Fruit fly (Drosophila melanogaster) whole organism, wandering third instar larva: ENCODE data around the gene msd5.

ENCODE experiments used
- Abd-B ChIP-seq: fragments of >200 bp; optimal IDR thresholded peaks from 2 replicates; lab custom pipeline; 2017; ENCODE audit warnings: missing biosample characterization, missing genetic modification characterization
- CG32264 ChIP-seq: fragments of 200-800 bp; sonication (Bioruptor generic); optimal IDR thresholded peaks from 2 replicates; lab custom pipeline; 2016; ENCODE audit warnings: missing biosample characterization, missing genetic modification characterization
- CG9705 ChIP-seq: fragments of 200-800 bp; sonication (Bioruptor generic); optimal IDR thresholded peaks from 2 replicates; lab custom pipeline; 2018; ENCODE audit warnings: missing biosample characterization, mild to moderate bottlenecking, missing genetic modification characterization
- CrebA ChIP-seq: fragments of 200-800 bp; sonication (Bioruptor generic); optimal IDR thresholded peaks from 2 replicates; lab custom pipeline; 2016; ENCODE audit warnings: missing biosample characterization, mild to moderate bottlenecking, missing genetic modification characterization, borderline replicate concordance
- Dfd ChIP-seq: fragments of >200 bp; optimal IDR thresholded peaks from 2 replicates; lab custom pipeline; 2017; ENCODE audit warnings: missing biosample characterization, missing genetic modification characterization
- Dif ChIP-seq: fragments of 200-275, 200-300 bp; sonication (Bioruptor generic); optimal IDR thresholded peaks from 2 replicates; lab custom pipeline; 2018; ENCODE audit warnings: missing biosample characterization, missing genetic modification characterization; ENCODE audit not compliant: partially characterized antibody
- GATAd ChIP-seq: sonication (Bioruptor generic); optimal IDR thresholded peaks from 2 replicates; lab custom pipeline; 2016; ENCODE audit warnings: missing biosample characterization, missing genetic modification characterization
- HLH106 ChIP-seq: fragments of 200-800 bp; optimal IDR thresholded peaks from 3 replicates; lab custom pipeline; 2019; ENCODE audit warnings: missing biosample characterization, mild to moderate bottlenecking, missing genetic modification characterization, moderate library complexity
- Hnf4 ChIP-seq: fragments of 200-800 bp; sonication (Bioruptor generic); optimal IDR thresholded peaks from 2 replicates; lab custom pipeline; 2016; ENCODE audit warnings: missing biosample characterization, mild to moderate bottlenecking, missing genetic modification characterization
- Hr78 ChIP-seq: fragments of >200 bp; optimal IDR thresholded peaks from 2 replicates; lab custom pipeline; 2017; ENCODE audit warnings: missing biosample characterization, missing genetic modification characterization
- Hr83 ChIP-seq: fragments of 200-300 bp; sonication (Bioruptor generic); optimal IDR thresholded peaks from 2 replicates; lab custom pipeline; 2016; ENCODE audit warnings: missing biosample characterization, mild to moderate bottlenecking, missing genetic modification characterization, moderate library complexity; ENCODE audit not compliant: poor library complexity, severe bottlenecking
- Jra ChIP-seq: sonication (Bioruptor generic); optimal IDR thresholded peaks from 2 replicates; lab custom pipeline; 2016; ENCODE audit warnings: missing biosample characterization, missing genetic modification characterization
- Mio ChIP-seq: sonication (Bioruptor generic); optimal IDR thresholded peaks from 2 replicates; lab custom pipeline; 2016; ENCODE audit warnings: missing biosample characterization, missing genetic modification characterization
- Myc ChIP-seq: fragments of >200 bp; optimal IDR thresholded peaks from 2 replicates; lab custom pipeline; 2017
- N ChIP-seq: fragments of >200 bp; optimal IDR thresholded peaks from 2 replicates; lab custom pipeline; 2018; ENCODE audit warnings: missing biosample characterization, missing external identifiers, missing genetic modification characterization
- OdsH ChIP-seq: fragments of 200-800 bp; sonication (Bioruptor generic); optimal IDR thresholded peaks from 2 replicates; lab custom pipeline; 2016; ENCODE audit warnings: missing biosample characterization, mild to moderate bottlenecking, missing genetic modification characterization
- Rel ChIP-seq, 2 experiments: fragments of 200-800 bp; sonication (Bioruptor generic) in 1 of 2; optimal IDR thresholded peaks; 2 replicates in 1 of 2; 3 replicates in 1 of 2; lab custom pipeline; 2016 to 2019; ENCODE audit warnings: mild to moderate bottlenecking in 2 of 2, missing biosample characterization in 2 of 2, missing genetic modification characterization in 2 of 2, moderate library complexity in 1 of 2
- Sp1 ChIP-seq: fragments of 200-800 bp; sonication (Bioruptor generic); optimal IDR thresholded peaks from 3 replicates; lab custom pipeline; 2019; ENCODE audit warnings: missing biosample characterization, mild to moderate bottlenecking, missing genetic modification characterization, moderate library complexity
- Vsx2 ChIP-seq: fragments of 200-300, 225-300 bp; sonication (Bioruptor generic); optimal IDR thresholded peaks from 2 replicates; lab custom pipeline; 2018; ENCODE audit warnings: missing biosample characterization, missing genetic modification characterization; ENCODE audit not compliant: partially characterized antibody
- br ChIP-seq: fragments of 200-800 bp; sonication (Bioruptor generic); optimal IDR thresholded peaks from 2 replicates; lab custom pipeline; 2016; ENCODE audit warnings: missing biosample characterization, missing genetic modification characterization
- brk ChIP-seq: fragments of 200-800 bp; sonication (Bioruptor generic); optimal IDR thresholded peaks from 2 replicates; lab custom pipeline; 2016; ENCODE audit warnings: missing biosample characterization, mild to moderate bottlenecking, missing genetic modification characterization
- dl ChIP-seq, 2 experiments: fragments of 175-275, 200-275 bp in 1 of 2; fragments of 200-275 bp in 1 of 2; sonication (Bioruptor generic); optimal IDR thresholded peaks; lab custom pipeline; 2018; ENCODE audit warnings: mild to moderate bottlenecking in 2 of 2, missing biosample characterization in 2 of 2, missing genetic modification characterization in 2 of 2, moderate library complexity in 2 of 2; ENCODE audit not compliant: partially characterized antibody in 2 of 2, insufficient read depth in 1 of 2
- dmrt93B ChIP-seq: fragments of 200-800 bp; sonication (Bioruptor generic); optimal IDR thresholded peaks from 2 replicates; lab custom pipeline; 2018; ENCODE audit warnings: missing biosample characterization, mild to moderate bottlenecking, missing genetic modification characterization
- dsf ChIP-seq: sonication (Bioruptor generic); optimal IDR thresholded peaks from 2 replicates; lab custom pipeline; 2016; ENCODE audit warnings: missing biosample characterization, missing genetic modification characterization, borderline replicate concordance
- ey ChIP-seq: fragments of 200-800 bp; sonication (Bioruptor generic); optimal IDR thresholded peaks from 2 replicates; lab custom pipeline; 2016; ENCODE audit warnings: missing biosample characterization, missing genetic modification characterization
- foxo ChIP-seq, 2 experiments: fragments of 200-800 bp; sonication (Bioruptor generic); optimal IDR thresholded peaks; 2 replicates in 1 of 2; 3 replicates in 1 of 2; lab custom pipeline; 2016 to 2017; ENCODE audit warnings: missing biosample characterization in 2 of 2, missing genetic modification characterization in 2 of 2
- fru ChIP-seq: fragments of 200-800 bp; sonication (Bioruptor generic); optimal IDR thresholded peaks from 3 replicates; lab custom pipeline; 2016; ENCODE audit warnings: missing biosample characterization, mild to moderate bottlenecking, missing genetic modification characterization
- h ChIP-seq: fragments of 200-800 bp; sonication (Bioruptor generic); optimal IDR thresholded peaks from 3 replicates; lab custom pipeline; 2016; ENCODE audit warnings: missing biosample characterization, mild to moderate bottlenecking, missing genetic modification characterization
- jim ChIP-seq: fragments of 175-275, 200-325 bp; sonication (Bioruptor generic); optimal IDR thresholded peaks from 2 replicates; lab custom pipeline; 2016; ENCODE audit warnings: missing biosample characterization, mild to moderate bottlenecking, missing genetic modification characterization
- lola ChIP-seq: fragments of >200 bp; optimal IDR thresholded peaks from 2 replicates; lab custom pipeline; 2017; ENCODE audit warnings: missing biosample characterization, missing genetic modification characterization
- pan ChIP-seq: fragments of >200 bp; optimal IDR thresholded peaks from 2 replicates; lab custom pipeline; 2017
- psq ChIP-seq: fragments of 200-800 bp; sonication (Bioruptor generic); optimal IDR thresholded peaks from 3 replicates; lab custom pipeline; 2017; ENCODE audit warnings: missing biosample characterization, mild to moderate bottlenecking, missing genetic modification characterization, moderate library complexity
- rgr ChIP-seq: fragments of 200-800 bp; sonication (Bioruptor generic); optimal IDR thresholded peaks from 3 replicates; lab custom pipeline; 2016; ENCODE audit warnings: missing biosample characterization, mild to moderate bottlenecking, missing genetic modification characterization
- sage ChIP-seq: fragments of 200-800 bp; sonication (Bioruptor generic); optimal IDR thresholded peaks from 2 replicates; lab custom pipeline; 2016; ENCODE audit warnings: missing biosample characterization, mild to moderate bottlenecking, missing genetic modification characterization
- sv ChIP-seq: fragments of 200-800 bp; sonication (Bioruptor generic); optimal IDR thresholded peaks from 3 replicates; lab custom pipeline; 2016; ENCODE audit warnings: missing biosample characterization, missing genetic modification characterization
- tai ChIP-seq: sonication (Bioruptor generic); optimal IDR thresholded peaks from 2 replicates; lab custom pipeline; 2016; ENCODE audit warnings: missing biosample characterization, missing genetic modification characterization
- usp ChIP-seq: fragments of >200 bp; optimal IDR thresholded peaks from 2 replicates; lab custom pipeline; 2017; ENCODE audit warnings: missing biosample characterization, missing genetic modification characterization
- woc ChIP-seq: sonication (Bioruptor generic); optimal IDR thresholded peaks from 2 replicates; lab custom pipeline; 2016; ENCODE audit warnings: missing biosample characterization, mild to moderate bottlenecking, missing genetic modification characterization

The msd5 gene

DNA sequence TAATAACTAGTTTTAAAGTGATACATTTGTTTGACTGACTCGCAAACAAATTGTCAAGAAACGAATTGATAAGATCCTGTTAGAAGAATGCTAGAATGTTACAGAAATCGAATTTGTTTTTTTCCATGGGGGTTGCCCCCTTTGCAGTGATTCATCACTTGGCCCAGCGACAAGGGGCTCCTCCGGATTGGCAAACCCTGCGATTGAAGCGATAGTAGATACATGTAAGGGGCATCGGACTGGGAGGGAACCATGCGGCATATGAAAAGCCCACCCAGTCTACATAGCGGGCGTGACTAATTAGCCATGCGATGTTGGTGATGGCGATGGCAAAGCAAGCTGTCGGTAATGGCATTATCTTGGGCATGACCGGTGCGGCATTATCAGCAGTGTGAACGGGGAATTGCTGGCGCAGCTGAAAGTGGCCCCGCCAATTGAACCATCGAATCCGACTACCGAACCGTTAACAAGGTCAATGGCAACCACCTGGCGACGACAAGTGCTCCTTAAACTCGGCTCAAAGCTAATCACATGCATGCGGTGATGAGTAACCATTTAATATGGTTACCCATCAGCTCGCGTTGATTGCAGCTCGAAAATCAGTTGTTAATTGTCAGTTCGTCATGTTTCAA, 14.1 kb upstream of the msd5 start:
- peak; percentile 48 for TF ChIP-seq Vsx2
- TF ChIP-seq h (GFP tag; lab: Kevin White, UChicago), result no peak
- TF ChIP-seq, all 38 proteins: peak for 1

dm6 chr3L:1342133-1342580, 9.2 kb upstream of the msd5 start, which contains the start of gene indra:
indra (minus strand) TSS chr3L:1342403.
- peak; percentile 53 for TF ChIP-seq Jra (GFP tag; lab: Kevin White, UChicago)
- no peak for TF ChIP-seq dsf (GFP tag; lab: Kevin White, UChicago)
- no peak for TF ChIP-seq Abd-B (GFP tag; lab: Kevin White, UChicago)
- TF ChIP-seq foxo (GFP tag; optimal IDR thresholded peaks at IDR 0.05; lab: Kevin White, UChicago), result peak in 1 of 2 experiments; percentile 67
- TF ChIP-seq GATAd (GFP tag; lab: Kevin White, UChicago), result no peak
- TF ChIP-seq Rel (GFP tag; optimal IDR thresholded peaks at IDR 0.05; lab: Kevin White, UChicago), result no peak
- TF ChIP-seq Rel (tag; optimal IDR thresholded peaks at IDR 0.05; lab: Kevin White, UChicago), result peak; percentile 46
- TF ChIP-seq brk (GFP tag; lab: Kevin White, UChicago), result no peak
- no peak for TF ChIP-seq Vsx2
- TF ChIP-seq Hr83 (GFP tag; lab: Kevin White, UChicago), result no peak
- TF ChIP-seq jim (GFP tag; lab: Kevin White, UChicago), result no peak
- TF ChIP-seq CG9705 (GFP tag; lab: Kevin White, UChicago), result peak; percentile 35
- TF ChIP-seq rgr (GFP tag; lab: Kevin White, UChicago), result peak; percentile 63
- no peak for TF ChIP-seq OdsH (GFP tag; lab: Kevin White, UChicago)
- no peak for TF ChIP-seq Dfd (GFP tag; lab: Kevin White, UChicago)
- TF ChIP-seq br, result no peak
- no peak for TF ChIP-seq CrebA (GFP tag; lab: Kevin White, UChicago)
- peak; percentile 72 for TF ChIP-seq h (GFP tag; lab: Kevin White, UChicago)
- TF ChIP-seq fru (GFP tag; lab: Kevin White, UChicago), result peak; percentile 69
- no peak for TF ChIP-seq Hr78 (GFP tag; lab: Kevin White, UChicago)
- no peak for TF ChIP-seq dmrt93B
- TF ChIP-seq Hnf4 (GFP tag; lab: Kevin White, UChicago), result no peak
- no peak for TF ChIP-seq pan (lab: Kevin White, UChicago)
- TF ChIP-seq dl (GFP tag; optimal IDR thresholded peaks at IDR 0.05; lab: Kevin White, UChicago; ENCODE audit: insufficient read depth in 1 of 2, partially characterized antibody in 2 of 2), result no peak
- TF ChIP-seq usp (GFP tag; lab: Kevin White, UChicago), result no peak
- TF ChIP-seq HLH106 (tag; lab: Kevin White, UChicago), result peak; percentile 69
- no peak for TF ChIP-seq N
- peak; percentile 31 for TF ChIP-seq psq (GFP tag; lab: Kevin White, UChicago)
- TF ChIP-seq lola (GFP tag; lab: Kevin White, UChicago), result no peak
- no peak for TF ChIP-seq CG32264
- TF ChIP-seq sv (GFP tag; lab: Kevin White, UChicago), result peak; percentile 68
- TF ChIP-seq ey (GFP tag; lab: Kevin White, UChicago), result peak; percentile 79
- TF ChIP-seq Dif (GFP tag; lab: Kevin White, UChicago), result no peak
- TF ChIP-seq woc, result peak; percentile 57
- no peak for TF ChIP-seq tai (GFP tag; lab: Kevin White, UChicago)
- peak; percentile 61 for TF ChIP-seq Myc (lab: Kevin White, UChicago)
- TF ChIP-seq sage, result no peak
- TF ChIP-seq Mio, result peak; percentile 10
- TF ChIP-seq Sp1 (GFP tag; lab: Kevin White, UChicago), result peak; percentile 53
